Worm (Caenorhabditis elegans) whole organism, L4 larva: ENCODE results near the gene vdac-1.
A peak's percentile ranks its signal among the peaks of the same experiment; 100 is the strongest.

Source experiments
- F26F4.8 ChIP-seq: fragments of 200-800 bp; sonication (Bioruptor generic); conservative IDR thresholded peaks from 2 replicates; pipeline ENCODE4 v1.3.6; 2022; ENCODE audit warnings: missing genetic modification characterization, missing compliant biosample characterization
- F37D6.2 ChIP-seq: sonication (generic microtip); optimal IDR thresholded peaks from 2 replicates; lab custom pipeline; 2016; ENCODE audit warnings: mild to moderate bottlenecking, missing genetic modification characterization, missing compliant biosample characterization
- F44E2.7 ChIP-seq: fragments of 200-800 bp; sonication (Bioruptor generic); IDR thresholded peaks from 2 replicates; pipeline ENCODE4 v2.1.2; 2022; ENCODE audit warnings: missing genetic modification characterization, missing compliant biosample characterization
- R02D3.7 ChIP-seq: fragments of 150-350 bp; sonication (generic microtip); optimal IDR thresholded peaks from 3 replicates; lab custom pipeline; 2014; ENCODE audit warnings: missing biosample characterization, missing genetic modification characterization
- T20F7.1 ChIP-seq: fragments of 200-800 bp; sonication (Bioruptor generic); optimal IDR thresholded peaks from 2 replicates; lab custom pipeline; 2018; ENCODE audit warnings: mild to moderate bottlenecking, missing genetic modification characterization, missing compliant biosample characterization
- T26A8.4 ChIP-seq: fragments of 200-800 bp; sonication (Bioruptor generic); IDR thresholded peaks from 2 replicates; pipeline ENCODE4 v1.3.6; 2022; ENCODE audit warnings: missing genetic modification characterization, missing compliant biosample characterization
- Y48G9A.11 ChIP-seq: fragments of 200-800 bp; sonication (Bioruptor generic); IDR thresholded peaks from 2 replicates; pipeline ENCODE4 v1.3.6; 2022; ENCODE audit warnings: missing genetic modification reagents, missing genetic modification characterization, missing compliant biosample characterization
- Y5F2A.4 ChIP-seq: fragments of 200-800 bp; sonication (Bioruptor generic); optimal IDR thresholded peaks from 2 replicates; lab custom pipeline; 2018; ENCODE audit warnings: mild to moderate bottlenecking, missing genetic modification characterization, missing compliant biosample characterization
- ZK337.2 ChIP-seq: fragments of 200-800 bp; sonication (Bioruptor generic); IDR thresholded peaks from 2 replicates; pipeline ENCODE4 v1.3.6; 2022; ENCODE audit warnings: missing genetic modification reagents, missing genetic modification characterization, missing compliant biosample characterization
- ZK546.5 ChIP-seq, 2 experiments: sonication (generic microtip); optimal IDR thresholded peaks; 2 replicates each; lab custom pipeline; 2017; ENCODE audit warnings: missing biosample characterization in 2 of 2, missing genetic modification characterization in 2 of 2
- aha-1 ChIP-seq: fragments of 150-350 bp; peaks from one replicate; lab custom pipeline; 2014; ENCODE audit warnings: missing biosample characterization, missing genetic modification characterization
- arid-1 ChIP-seq: fragments of 200-800 bp; sonication (Bioruptor generic); conservative IDR thresholded peaks from 2 replicates; pipeline ENCODE4 v1.3.6; 2022; ENCODE audit warnings: missing genetic modification reagents, missing genetic modification characterization, missing compliant biosample characterization
- ceh-44 ChIP-seq: fragments of 200-800 bp; sonication (Bioruptor generic); IDR thresholded peaks from 2 replicates; pipeline ENCODE4 v1.3.6; 2022; ENCODE audit warnings: missing genetic modification reagents, missing genetic modification characterization, missing compliant biosample characterization
- ceh-82 ChIP-seq: sonication (generic microtip); optimal IDR thresholded peaks from 2 replicates; lab custom pipeline; 2017; ENCODE audit warnings: missing biosample characterization, missing genetic modification characterization
- cey-2 ChIP-seq: sonication (generic microtip); optimal IDR thresholded peaks from 3 replicates; lab custom pipeline; 2017; ENCODE audit warnings: missing genetic modification characterization, mild to moderate bottlenecking, missing compliant biosample characterization, antibody characterized with exemption, borderline replicate concordance; ENCODE audit not compliant: insufficient read depth
- daf-16 ChIP-seq, 3 experiments: sonication (generic microtip); optimal IDR thresholded peaks; 2 replicates each; lab custom pipeline; 2016 to 2017; ENCODE audit warnings: missing genetic modification characterization in 3 of 3, missing genetic modification reagents in 3 of 3, mild to moderate bottlenecking in 2 of 3, missing compliant biosample characterization in 2 of 3, missing biosample characterization in 1 of 3, moderate library complexity in 1 of 3
- dmd-6 ChIP-seq: fragments of 200-800 bp; sonication (Bioruptor generic); IDR thresholded peaks from 2 replicates; pipeline ENCODE4 v1.3.6; 2022; ENCODE audit warnings: missing genetic modification reagents, missing genetic modification characterization, missing compliant biosample characterization
- duxl-1 ChIP-seq: sonication (generic microtip); optimal IDR thresholded peaks from 2 replicates; lab custom pipeline; 2016; ENCODE audit warnings: mild to moderate bottlenecking, missing genetic modification characterization, moderate library complexity, missing compliant biosample characterization; ENCODE audit not compliant: poor library complexity
- dve-1 ChIP-seq: sonication (generic microtip); optimal IDR thresholded peaks from 2 replicates; lab custom pipeline; 2017; ENCODE audit warnings: antibody characterized with exemption, mild to moderate bottlenecking, missing genetic modification characterization, missing compliant biosample characterization; ENCODE audit not compliant: insufficient read depth
- fkh-10 ChIP-seq: fragments of 150-350 bp; optimal IDR thresholded peaks from 2 replicates; lab custom pipeline; 2014; ENCODE audit warnings: missing biosample characterization, missing genetic modification reagents, missing genetic modification characterization
- gei-8 ChIP-seq: fragments of 200-800 bp; sonication (Bioruptor generic); optimal IDR thresholded peaks from 2 replicates; lab custom pipeline; 2018; ENCODE audit warnings: mild to moderate bottlenecking, missing genetic modification characterization, missing compliant biosample characterization
- hlh-11 ChIP-seq: fragments of 200-800 bp; sonication (Bioruptor generic); optimal IDR thresholded peaks from 2 replicates; lab custom pipeline; 2018; ENCODE audit warnings: mild to moderate bottlenecking, missing genetic modification characterization, missing compliant biosample characterization
- hmg-1.1 ChIP-seq: fragments of 200-800 bp; sonication (Bioruptor generic); IDR thresholded peaks from 2 replicates; pipeline ENCODE4 v1.3.6; 2022; ENCODE audit warnings: missing genetic modification reagents, missing genetic modification characterization, missing compliant biosample characterization
- lin-1 ChIP-seq: fragments of 200-800 bp; sonication (Bioruptor generic); IDR thresholded peaks from 2 replicates; pipeline ENCODE4 v1.3.6; 2022; ENCODE audit warnings: missing genetic modification reagents, missing genetic modification characterization, missing compliant biosample characterization
- lin-38 ChIP-seq: fragments of 200-800 bp; sonication (Bioruptor generic); IDR thresholded peaks from 2 replicates; pipeline ENCODE4 v1.3.6; 2022; ENCODE audit warnings: missing genetic modification reagents, missing genetic modification characterization, missing compliant biosample characterization
- lin-39 ChIP-seq: fragments of 150-350 bp; optimal IDR thresholded peaks from 2 replicates; lab custom pipeline; 2014; ENCODE audit warnings: missing biosample characterization, missing genetic modification reagents, missing genetic modification characterization
- lir-3 ChIP-seq: sonication (generic microtip); optimal IDR thresholded peaks from 2 replicates; lab custom pipeline; 2016; ENCODE audit warnings: mild to moderate bottlenecking, missing genetic modification characterization, missing compliant biosample characterization
- madf-5 ChIP-seq, 2 experiments: fragments of 200-800 bp; sonication (Bioruptor generic); IDR thresholded peaks; 2 replicates each; pipeline ENCODE4 v1.3.6; 2022; ENCODE audit warnings: missing compliant biosample characterization in 2 of 2, missing genetic modification characterization in 2 of 2
- madf-9 ChIP-seq: fragments of 200-800 bp; sonication (Bioruptor generic); conservative IDR thresholded peaks from 2 replicates; pipeline ENCODE4 v1.3.6; 2022; ENCODE audit warnings: missing genetic modification reagents, missing genetic modification characterization, missing compliant biosample characterization
- mep-1 ChIP-seq: fragments of 150-350 bp; sonication (generic microtip); optimal IDR thresholded peaks from 3 replicates; lab custom pipeline; 2014; ENCODE audit warnings: missing biosample characterization, missing genetic modification characterization
- mes-2 ChIP-seq: sonication (generic microtip); optimal IDR thresholded peaks from 2 replicates; lab custom pipeline; 2016; ENCODE audit warnings: missing genotype, mild to moderate bottlenecking, missing genetic modification characterization, missing compliant biosample characterization; ENCODE audit not compliant: poor library complexity, severe bottlenecking
- mxl-2 ChIP-seq: fragments of 200-800 bp; sonication (Bioruptor generic); conservative IDR thresholded peaks from 2 replicates; pipeline ENCODE4 v1.3.6; 2022; ENCODE audit warnings: missing genetic modification reagents, missing genetic modification characterization, missing compliant biosample characterization
- mxl-3 ChIP-seq: fragments of 200-800 bp; sonication (Bioruptor generic); optimal IDR thresholded peaks from 2 replicates; lab custom pipeline; 2018; ENCODE audit warnings: mild to moderate bottlenecking, missing genetic modification characterization, missing compliant biosample characterization
- nhr-10 ChIP-seq: fragments of 150-350 bp; optimal IDR thresholded peaks from 2 replicates; lab custom pipeline; 2014; ENCODE audit warnings: missing biosample characterization, missing genetic modification characterization
- nhr-111 ChIP-seq: fragments of 200-800 bp; sonication (Bioruptor generic); optimal IDR thresholded peaks from 2 replicates; lab custom pipeline; 2018; ENCODE audit warnings: mild to moderate bottlenecking, missing genetic modification characterization, missing compliant biosample characterization
- nhr-237 ChIP-seq: sonication (generic microtip); optimal IDR thresholded peaks from 2 replicates; lab custom pipeline; 2017; ENCODE audit warnings: missing biosample characterization, missing genetic modification characterization
- nhr-25 ChIP-seq: sonication (generic microtip); optimal IDR thresholded peaks from 2 replicates; lab custom pipeline; 2017; ENCODE audit warnings: missing genetic modification characterization, mild to moderate bottlenecking, missing compliant biosample characterization, antibody characterized with exemption, moderate library complexity, borderline replicate concordance; ENCODE audit not compliant: insufficient read depth
- nhr-28 ChIP-seq: fragments of 150-350 bp; optimal IDR thresholded peaks from 2 replicates; lab custom pipeline; 2014; ENCODE audit warnings: missing biosample characterization, missing genetic modification characterization
- nhr-41 ChIP-seq: fragments of 200-800 bp; sonication (Bioruptor generic); IDR thresholded peaks from 2 replicates; pipeline ENCODE4 v1.3.6; 2022; ENCODE audit warnings: missing genetic modification reagents, missing genetic modification characterization, missing compliant biosample characterization
- nhr-48 ChIP-seq: sonication (generic microtip); optimal IDR thresholded peaks from 2 replicates; lab custom pipeline; 2016; ENCODE audit warnings: mild to moderate bottlenecking, missing genetic modification characterization, missing compliant biosample characterization
- nhr-76 ChIP-seq: fragments of 150-350 bp; optimal IDR thresholded peaks from 2 replicates; lab custom pipeline; 2014; ENCODE audit warnings: missing biosample characterization, missing genetic modification characterization
- sdz-12 ChIP-seq: fragments of 200-800 bp; sonication (Bioruptor generic); optimal IDR thresholded peaks from 2 replicates; lab custom pipeline; 2018; ENCODE audit warnings: mild to moderate bottlenecking, missing genetic modification characterization, missing compliant biosample characterization
- spr-1 ChIP-seq: sonication (generic microtip); optimal IDR thresholded peaks from 2 replicates; lab custom pipeline; 2016; ENCODE audit warnings: mild to moderate bottlenecking, missing genetic modification characterization, missing compliant biosample characterization
- spr-3 ChIP-seq: fragments of 200-800 bp; sonication (Bioruptor generic); optimal IDR thresholded peaks from 2 replicates; lab custom pipeline; 2018; ENCODE audit warnings: mild to moderate bottlenecking, missing genetic modification characterization, missing compliant biosample characterization
- vab-7 ChIP-seq: fragments of 200-800 bp; sonication (Bioruptor generic); IDR thresholded peaks from 2 replicates; pipeline ENCODE4 v1.3.6; 2022; ENCODE audit warnings: missing genetic modification reagents, missing genetic modification characterization, missing compliant biosample characterization
- zfp-2 ChIP-seq: sonication (generic microtip); optimal IDR thresholded peaks from 2 replicates; lab custom pipeline; 2016; ENCODE audit warnings: mild to moderate bottlenecking, missing genetic modification characterization, missing compliant biosample characterization
- zfp-3 ChIP-seq: fragments of 200-800 bp; sonication (Bioruptor generic); conservative IDR thresholded peaks from 2 replicates; pipeline ENCODE4 v1.3.6; 2022; ENCODE audit warnings: missing genetic modification reagents, missing genetic modification characterization, missing compliant biosample characterization
- ztf-7 ChIP-seq: fragments of 150-350 bp; optimal IDR thresholded peaks from 2 replicates; lab custom pipeline; 2014; ENCODE audit warnings: missing biosample characterization, missing genetic modification characterization

Gene vdac-1

DNA sequence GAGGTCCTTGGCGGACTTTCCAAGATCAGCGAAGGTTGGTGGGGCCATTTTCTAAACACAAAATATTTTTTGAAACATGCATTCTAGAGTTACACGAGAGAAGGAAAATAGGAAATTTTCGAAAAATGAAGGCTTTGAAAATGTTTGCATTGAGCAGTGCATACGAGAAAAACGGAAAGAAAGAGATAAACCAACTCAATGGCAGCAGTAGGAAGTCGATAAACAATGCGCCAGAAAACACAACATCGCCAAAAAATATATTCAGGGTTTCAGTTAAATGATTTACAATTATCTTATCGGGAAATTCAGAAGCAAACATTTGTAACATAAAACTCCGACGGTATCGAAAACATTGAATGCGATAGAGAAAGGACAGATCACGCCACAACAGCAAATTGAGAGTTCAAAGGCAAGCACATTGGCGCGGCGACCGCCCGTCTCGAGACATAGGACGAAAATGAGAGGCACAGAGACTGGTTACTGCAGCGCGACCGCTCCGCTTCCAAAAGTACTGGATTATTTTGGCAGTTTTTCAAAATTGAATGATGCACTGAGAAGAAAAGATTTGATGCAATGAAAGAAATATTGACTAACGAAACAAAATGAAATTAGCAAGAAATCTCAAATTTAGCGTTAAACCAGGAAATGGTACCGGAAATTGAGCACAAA is at the start of gene vdac-1, which contains the start of gene R05G6.5 (continued):
- TF ChIP-seq nhr-41 (GFP tag; lab: Robert Waterston, UW) (peak; percentile 49; the same call in 1 of the 2 replicates), cey-2 (tag; lab: Kevin White, UChicago) (no peak), lin-39 (no peak), spr-1 (peak; percentile 16), zfp-3 (peak; percentile 69), ceh-82 (tag; lab: Kevin White, UChicago) (no peak), nhr-76 (tag; lab: Kevin White, UChicago) (no peak), nhr-10 (tag; lab: Kevin White, UChicago) (peak; percentile 50), vab-7 (peak; percentile 57), nhr-237 (tag; lab: Kevin White, UChicago) (no peak), aha-1 (tag; lab: Kevin White, UChicago) (peak; percentile 83), lir-3 (no peak), nhr-111 (no peak), Y5F2A.4 (GFP tag; lab: Kevin White, UChicago) (no peak), nhr-28 (tag; lab: Kevin White, UChicago) (peak; percentile 93), nhr-25 (tag; lab: Kevin White, UChicago) (peak; percentile 84), T26A8.4 (GFP tag; lab: Robert Waterston, UW) (peak; percentile 59), F26F4.8 (GFP tag; lab: Robert Waterston, UW) (no peak), ZK546.5 (tag; optimal IDR thresholded peaks at IDR 0.05; lab: Kevin White, UChicago) (no peak), F37D6.2 (tag; lab: Kevin White, UChicago) (peak; percentile 13), Y48G9A.11 (GFP tag; lab: Robert Waterston, UW) (no peak), sdz-12 (GFP tag; lab: Kevin White, UChicago) (no peak), hlh-11 (tag; lab: Kevin White, UChicago) (peak; percentile 95), zfp-2 (tag; lab: Kevin White, UChicago) (no peak), T20F7.1 (peak; percentile 88), fkh-10 (GFP tag; lab: Kevin White, UChicago) (peak; percentile 39), madf-5 (GFP tag; IDR thresholded peaks at IDR 0.05; lab: Robert Waterston, UW) (0 out of 4 replicates have a peak, but pooled peaks of 1 of the 2 experiments have one; percentile 51), hmg-1.1 (GFP tag; lab: Robert Waterston, UW) (peak; percentile 71), lin-1 (GFP tag; lab: Robert Waterston, UW) (peak; percentile 65; the same call in 1 of the 2 replicates), R02D3.7 (no peak), arid-1 (GFP tag; lab: Robert Waterston, UW) (no peak), mxl-3 (GFP tag; lab: Kevin White, UChicago) (peak; percentile 99), F44E2.7 (GFP tag; lab: Robert Waterston, UW) (0 out of 2 replicates have a peak, but pooled peaks have one; percentile 21), gei-8 (GFP tag; lab: Kevin White, UChicago) (no peak), ztf-7 (peak; percentile 22), mep-1 (tag; lab: Kevin White, UChicago) (peak; percentile 91), spr-3 (no peak), duxl-1 (tag; lab: Kevin White, UChicago) (peak; percentile 16), mxl-2 (GFP tag; lab: Robert Waterston, UW) (no peak), ZK337.2 (GFP tag; lab: Robert Waterston, UW) (no peak), dve-1 (tag; lab: Kevin White, UChicago) (peak; percentile 90), lin-38 (GFP tag; lab: Robert Waterston, UW) (peak; percentile 67), nhr-48 (tag; lab: Kevin White, UChicago) (peak; percentile 11), madf-9 (GFP tag; lab: Robert Waterston, UW) (peak; percentile 65), ceh-44 (GFP tag; lab: Robert Waterston, UW) (no peak), dmd-6 (GFP tag; lab: Robert Waterston, UW) (peak; percentile 88), daf-16 (GFP tag; optimal IDR thresholded peaks at IDR 0.05; lab: Kevin White, UChicago) (peak in 1 of 2 experiments; percentile 2), daf-16 (tag; optimal IDR thresholded peaks at IDR 0.05; lab: Kevin White, UChicago) (peak; percentile 73), mes-2 (tag; lab: Kevin White, UChicago) (peak; percentile 82)
